Fruit fly (Drosophila melanogaster) whole organism, embryonic: ENCODE results near the gene CG31538.

Source experiments
- BtbVII ChIP-seq: fragments of 200-800 bp; sonication (Bioruptor generic); optimal IDR thresholded peaks from 3 replicates; lab custom pipeline; 2017; ENCODE audit warnings: missing biosample characterization, mild to moderate bottlenecking, missing genetic modification characterization
- CG11504 ChIP-seq: fragments of 200-800 bp; sonication (Bioruptor generic); optimal IDR thresholded peaks from 3 replicates; lab custom pipeline; 2019; ENCODE audit warnings: missing biosample characterization, mild to moderate bottlenecking, missing genetic modification characterization, moderate library complexity
- CG12391 ChIP-seq: fragments of 200-800 bp; sonication (Bioruptor generic); optimal IDR thresholded peaks from 3 replicates; lab custom pipeline; 2018; ENCODE audit warnings: missing biosample characterization, mild to moderate bottlenecking, missing genetic modification characterization, moderate library complexity
- CG12769 ChIP-seq: fragments of 200-800 bp; sonication (Bioruptor generic); optimal IDR thresholded peaks from 2 replicates; lab custom pipeline; 2019; ENCODE audit warnings: missing biosample characterization, mild to moderate bottlenecking, missing genetic modification characterization, moderate library complexity
- CG15269 ChIP-seq: fragments of 200-800 bp; sonication (Bioruptor generic); optimal IDR thresholded peaks from 2 replicates; lab custom pipeline; 2018; ENCODE audit warnings: missing biosample characterization, mild to moderate bottlenecking, missing genetic modification characterization, moderate library complexity
- CG15514 ChIP-seq: fragments of 200-800 bp; sonication (Bioruptor generic); optimal IDR thresholded peaks from 3 replicates; lab custom pipeline; 2017; ENCODE audit warnings: missing biosample characterization, missing genetic modification characterization, mild to moderate bottlenecking, moderate library complexity, missing genetic modification reagents
- CG15601 ChIP-seq: fragments of 200-800 bp; sonication (Bioruptor generic); optimal IDR thresholded peaks from 3 replicates; lab custom pipeline; 2019; ENCODE audit warnings: missing biosample characterization, mild to moderate bottlenecking, missing genetic modification characterization, moderate library complexity
- CG1603 ChIP-seq: fragments of 200-800 bp; sonication (Bioruptor generic); optimal IDR thresholded peaks from 2 replicates; lab custom pipeline; 2019; ENCODE audit warnings: missing biosample characterization, mild to moderate bottlenecking, missing genetic modification characterization, moderate library complexity
- CG17568 ChIP-seq: fragments of 200-800 bp; sonication (Bioruptor generic); optimal IDR thresholded peaks from 2 replicates; lab custom pipeline; 2018; ENCODE audit warnings: missing biosample characterization, mild to moderate bottlenecking, missing genetic modification characterization, moderate library complexity
- CG2875 ChIP-seq: fragments of 200-800 bp; sonication (Bioruptor generic); optimal IDR thresholded peaks from 2 replicates; lab custom pipeline; 2017; ENCODE audit warnings: missing biosample characterization, mild to moderate bottlenecking, missing genetic modification characterization, missing genetic modification reagents
- CG3838 ChIP-seq: fragments of 200-800 bp; sonication (Bioruptor generic); optimal IDR thresholded peaks from 3 replicates; lab custom pipeline; 2016; ENCODE audit warnings: missing biosample characterization, missing genetic modification characterization
- CG8290 ChIP-seq, 3 experiments: fragments of 200-800 bp; sonication (Bioruptor generic); optimal IDR thresholded peaks; 2 replicates each; lab custom pipeline; 2016 to 2019; ENCODE audit warnings: missing biosample characterization in 3 of 3, missing genetic modification characterization in 3 of 3, mild to moderate bottlenecking in 2 of 3, moderate library complexity in 1 of 3
- D ChIP-seq, 2 experiments: fragments of 200-800 bp in 1 of 2; fragments of >200 bp in 1 of 2; sonication (Bioruptor generic) in 1 of 2; optimal IDR thresholded peaks; 2 replicates in 1 of 2; 3 replicates in 1 of 2; lab custom pipeline; 2017; ENCODE audit warnings: mild to moderate bottlenecking in 1 of 2, missing biosample characterization in 1 of 2, missing genetic modification characterization in 1 of 2, missing genetic modification reagents in 1 of 2
- Deaf1 ChIP-seq: fragments of 200-800 bp; optimal IDR thresholded peaks from 3 replicates; lab custom pipeline; 2019; ENCODE audit warnings: missing biosample characterization, mild to moderate bottlenecking, missing genetic modification characterization, moderate library complexity
- Drgx ChIP-seq: fragments of 200-800 bp; sonication (Bioruptor generic); IDR thresholded peaks from 2 replicates; pipeline ENCODE4 v1.3.6; 2022; ENCODE audit warnings: missing biosample characterization, missing genetic modification characterization
- Eip74EF ChIP-seq, 2 experiments: fragments of 200-800 bp in 1 of 2; fragments of >200 bp in 1 of 2; sonication (Bioruptor generic) in 1 of 2; optimal IDR thresholded peaks; 2 replicates each; lab custom pipeline; 2017 to 2019; ENCODE audit warnings: missing biosample characterization in 2 of 2, missing genetic modification characterization in 2 of 2, mild to moderate bottlenecking in 1 of 2, moderate library complexity in 1 of 2
- HHEX ChIP-seq: fragments of 200-800 bp; sonication (Bioruptor generic); optimal IDR thresholded peaks from 3 replicates; lab custom pipeline; 2017; ENCODE audit warnings: missing biosample characterization, mild to moderate bottlenecking, missing genetic modification characterization, missing genetic modification reagents
- Hmr ChIP-seq: fragments of 200-800 bp; sonication (Bioruptor generic); optimal IDR thresholded peaks from 3 replicates; lab custom pipeline; 2017; ENCODE audit warnings: mild to moderate bottlenecking, missing biosample characterization, missing genetic modification reagents, missing genetic modification characterization
- Hr3 ChIP-seq: fragments of 200-800 bp; sonication (Bioruptor generic); optimal IDR thresholded peaks from 3 replicates; lab custom pipeline; 2016; ENCODE audit warnings: missing biosample characterization, missing genetic modification characterization
- Med ChIP-seq: fragments of 200-800 bp; sonication (Bioruptor generic); peaks from one replicate; lab custom pipeline; 2016; ENCODE audit warnings: missing biosample characterization, missing genetic modification characterization, mild to moderate bottlenecking, inconsistent platforms, moderate library complexity
- Pdp1 ChIP-seq, 2 experiments: fragments of 200-800 bp; sonication (Bioruptor generic); optimal IDR thresholded peaks; 3 replicates each; lab custom pipeline; 2016; ENCODE audit warnings: missing biosample characterization in 2 of 2, missing genetic modification characterization in 2 of 2, mild to moderate bottlenecking in 1 of 2, moderate library complexity in 1 of 2
- Poxn ChIP-seq: fragments of 200-800 bp; sonication (Bioruptor generic); IDR thresholded peaks from 2 replicates; pipeline ENCODE4 v1.3.6; 2022; ENCODE audit warnings: missing biosample characterization, missing genetic modification characterization
- Vsx1 ChIP-seq: fragments of 200-800 bp; sonication (Bioruptor generic); optimal IDR thresholded peaks from 2 replicates; lab custom pipeline; 2017; ENCODE audit warnings: missing biosample characterization, mild to moderate bottlenecking, missing genetic modification characterization, missing genetic modification reagents
- ap ChIP-seq: fragments of 200-800 bp; sonication (Bioruptor generic); IDR thresholded peaks from 2 replicates; pipeline ENCODE4 v1.3.6; 2022; ENCODE audit warnings: missing biosample characterization, missing genetic modification characterization
- bbx ChIP-seq: fragments of 200-800 bp; sonication (Bioruptor generic); IDR thresholded peaks from 2 replicates; pipeline ENCODE4 v1.3.6; 2022; ENCODE audit warnings: missing biosample characterization, missing genetic modification characterization; ENCODE audit not compliant: partially characterized antibody
- caup ChIP-seq: fragments of 200-800 bp; sonication (Bioruptor generic); optimal IDR thresholded peaks from 3 replicates; lab custom pipeline; 2017; ENCODE audit warnings: missing biosample characterization, mild to moderate bottlenecking, missing genetic modification characterization, moderate library complexity; ENCODE audit not compliant: severe bottlenecking
- cg ChIP-seq: fragments of 200-800 bp; sonication (Bioruptor generic); optimal IDR thresholded peaks from 3 replicates; lab custom pipeline; 2019; ENCODE audit warnings: missing biosample characterization, mild to moderate bottlenecking, missing genetic modification characterization, moderate library complexity
- ci ChIP-seq: fragments of 200-800 bp; sonication (Bioruptor generic); IDR thresholded peaks from 3 replicates; pipeline ENCODE4 v1.3.6; 2022; ENCODE audit warnings: missing biosample characterization, missing genetic modification characterization
- eve ChIP-seq, 2 experiments: fragments of >200 bp; optimal IDR thresholded peaks; 2 replicates each; lab custom pipeline; 2017; ENCODE audit warnings: missing biosample characterization in 2 of 2, missing genetic modification characterization in 2 of 2
- hbn ChIP-seq: fragments of 200-800 bp; sonication (Bioruptor generic); IDR thresholded peaks from 2 replicates; pipeline ENCODE4 v1.3.6; 2022; ENCODE audit warnings: missing biosample characterization, missing genetic modification characterization; ENCODE audit not compliant: partially characterized antibody
- knrl ChIP-seq: fragments of 200-800 bp; sonication (Bioruptor generic); IDR thresholded peaks from 3 replicates; pipeline ENCODE4 v1.3.6; 2022; ENCODE audit warnings: missing biosample characterization, missing genetic modification characterization; ENCODE audit not compliant: partially characterized antibody
- lab ChIP-seq: fragments of 200-800 bp; sonication (Bioruptor generic); optimal IDR thresholded peaks from 3 replicates; lab custom pipeline; 2017; ENCODE audit warnings: missing biosample characterization, missing genetic modification characterization, mild to moderate bottlenecking, moderate library complexity, missing genetic modification reagents
- mirr ChIP-seq: fragments of 200-800 bp; sonication (Bioruptor generic); optimal IDR thresholded peaks from 3 replicates; lab custom pipeline; 2018; ENCODE audit warnings: missing biosample characterization, mild to moderate bottlenecking, missing genetic modification characterization
- nom ChIP-seq: fragments of 200-800 bp; sonication (Bioruptor generic); optimal IDR thresholded peaks from 2 replicates; lab custom pipeline; 2017; ENCODE audit warnings: missing biosample characterization, missing genetic modification characterization, mild to moderate bottlenecking, moderate library complexity, missing genetic modification reagents
- oc ChIP-seq: fragments of 200-800 bp; sonication (Bioruptor generic); optimal IDR thresholded peaks from 2 replicates; lab custom pipeline; 2018; ENCODE audit warnings: missing biosample characterization, mild to moderate bottlenecking, missing genetic modification characterization, moderate library complexity
- pfk ChIP-seq: fragments of 200-800 bp; sonication (Bioruptor generic); optimal IDR thresholded peaks from 2 replicates; lab custom pipeline; 2018; ENCODE audit warnings: missing biosample characterization, mild to moderate bottlenecking, missing genetic modification characterization, moderate library complexity
- sens ChIP-seq: fragments of 200-800 bp; sonication (Bioruptor generic); peaks from one replicate; lab custom pipeline; 2016; ENCODE audit warnings: missing biosample characterization, missing genetic modification characterization
- sug ChIP-seq: fragments of 200-800 bp; optimal IDR thresholded peaks from 2 replicates; lab custom pipeline; 2019; ENCODE audit warnings: missing biosample characterization, mild to moderate bottlenecking, missing genetic modification characterization, moderate library complexity
- tgo ChIP-seq: fragments of 200-800 bp; sonication (Bioruptor generic); IDR thresholded peaks from 3 replicates; pipeline ENCODE4 v1.3.6; 2022; ENCODE audit warnings: missing biosample characterization, missing genetic modification characterization
- trem ChIP-seq: fragments of 200-800 bp; optimal IDR thresholded peaks from 3 replicates; lab custom pipeline; 2019; ENCODE audit warnings: missing biosample characterization, mild to moderate bottlenecking, missing genetic modification characterization, moderate library complexity
- vvl ChIP-seq: fragments of 200-800 bp; sonication (Bioruptor generic); IDR thresholded peaks from 2 replicates; pipeline ENCODE4 v1.3.6; 2022; ENCODE audit warnings: missing biosample characterization, missing genetic modification characterization

CG31538 gene

dm6 chr3R:5323741-5324538 is 46.3 kb upstream of the CG31538 start (continued):
- TF ChIP-seq CG2875 (GFP tag; lab: Kevin White, UChicago) (peak; percentile 32), CG11504 (tag; lab: Kevin White, UChicago) (peak; percentile 100), Med (GFP tag; lab: Kevin White, UChicago) (peak; percentile 80), Deaf1 (peak; percentile 31), CG1603 (peak; percentile 19), knrl (0 out of 3 replicates have a peak, but pooled peaks have one; percentile 28), cg (GFP tag; lab: Kevin White, UChicago) (peak; percentile 58), nom (GFP tag; lab: Kevin White, UChicago) (peak; percentile 74), CG15514 (GFP tag; lab: Kevin White, UChicago) (peak; percentile 26), Hr3 (GFP tag; lab: Kevin White, UChicago) (no peak), Vsx1 (peak; percentile 31), CG12391 (tag; lab: Kevin White, UChicago) (no peak), sens (GFP tag; lab: Kevin White, UChicago) (peak; percentile 78), hbn (GFP tag; lab: Robert Waterston, UW) (no peak), Hmr (peak; percentile 14), CG3838 (GFP tag; lab: Kevin White, UChicago) (no peak), BtbVII (peak; percentile 26), lab (peak; percentile 37), ci (GFP tag; lab: Robert Waterston, UW) (peak; percentile 64; the same call in 2 of the 3 replicates), Eip74EF (GFP tag; optimal IDR thresholded peaks at IDR 0.05; lab: Kevin White, UChicago) (peak in 1 of 2 experiments; percentile 54), CG17568 (GFP tag; lab: Kevin White, UChicago) (peak; percentile 24), HHEX (GFP tag; lab: Kevin White, UChicago) (no peak), CG15601 (peak; percentile 2), caup (GFP tag; lab: Kevin White, UChicago) (peak; percentile 22), Drgx (GFP tag; lab: Robert Waterston, UW) (peak; percentile 45; the same call in 1 of the 2 replicates), trem (tag; lab: Kevin White, UChicago) (peak; percentile 6), sug (tag; lab: Kevin White, UChicago) (peak; percentile 0), eve (GFP tag; optimal IDR thresholded peaks at IDR 0.05; lab: Kevin White, UChicago) (peak in 1 of 2 experiments; percentile 39), mirr (peak; percentile 61), bbx (GFP tag; lab: Robert Waterston, UW) (peak; percentile 42; the same call in 1 of the 2 replicates), Pdp1 (GFP tag; optimal IDR thresholded peaks at IDR 0.05; lab: Kevin White, UChicago) (peak in 1 of 2 experiments; percentile 1), tgo (no peak), D (optimal IDR thresholded peaks at IDR 0.05; lab: Kevin White, UChicago) (no peak), D (GFP tag; optimal IDR thresholded peaks at IDR 0.05; lab: Kevin White, UChicago) (no peak), CG8290 (GFP tag; optimal IDR thresholded peaks at IDR 0.05; lab: Kevin White, UChicago) (no peak), CG8290 (tag; optimal IDR thresholded peaks at IDR 0.05; lab: Kevin White, UChicago) (peak in 1 of 2 experiments; percentile 55), CG12769 (peak; percentile 46), Poxn (no peak), CG15269 (tag; lab: Kevin White, UChicago) (peak; percentile 5), ap (GFP tag; lab: Robert Waterston, UW) (no peak), pfk (GFP tag; lab: Kevin White, UChicago) (peak; percentile 25), vvl (GFP tag; lab: Robert Waterston, UW) (0 out of 2 replicates have a peak, but pooled peaks have one; percentile 23), oc (tag; lab: Kevin White, UChicago) (peak; percentile 6)
